Fruit fly (Drosophila melanogaster) whole organism, pupa: ENCODE measurements around the gene LeuRS.

Source experiments
- CG10348 ChIP-seq: fragments of 200-800 bp; sonication (Bioruptor generic); IDR thresholded peaks from 2 replicates; pipeline ENCODE4 v1.3.6; 2022; ENCODE audit warnings: missing biosample characterization, missing genetic modification characterization
- CG12605 ChIP-seq: fragments of 200-800 bp; sonication (Bioruptor generic); IDR thresholded peaks from 2 replicates; pipeline ENCODE4 v1.3.6; 2022; ENCODE audit warnings: missing biosample characterization, missing genetic modification characterization
- CG13204 ChIP-seq: fragments of 200-800 bp; sonication (Bioruptor generic); optimal IDR thresholded peaks from 2 replicates; lab custom pipeline; 2018; ENCODE audit warnings: missing biosample characterization, mild to moderate bottlenecking, missing genetic modification characterization, moderate library complexity
- CG14655 ChIP-seq: fragments of 200-800 bp; sonication (Bioruptor generic); optimal IDR thresholded peaks from 3 replicates; lab custom pipeline; 2017; ENCODE audit warnings: mild to moderate bottlenecking, missing biosample characterization, missing genetic modification reagents, missing genetic modification characterization
- CG15710 ChIP-seq: fragments of 200-800 bp; sonication (Bioruptor generic); optimal IDR thresholded peaks from 2 replicates; lab custom pipeline; 2018; ENCODE audit warnings: missing biosample characterization, mild to moderate bottlenecking, missing genetic modification characterization, moderate library complexity
- CG17806 ChIP-seq: fragments of 200-800 bp; sonication (Bioruptor generic); optimal IDR thresholded peaks from 2 replicates; lab custom pipeline; 2018; ENCODE audit warnings: missing biosample characterization, mild to moderate bottlenecking, missing genetic modification characterization, moderate library complexity
- CG32121 ChIP-seq: fragments of 200-800 bp; sonication (Bioruptor generic); IDR thresholded peaks from 2 replicates; pipeline ENCODE4 v1.3.6; 2022; ENCODE audit warnings: missing biosample characterization, missing genetic modification characterization
- CG34367 ChIP-seq: fragments of 200-800 bp; sonication (Bioruptor generic); optimal IDR thresholded peaks from 2 replicates; lab custom pipeline; 2018; ENCODE audit warnings: missing biosample characterization, mild to moderate bottlenecking, missing genetic modification characterization
- CG4496 ChIP-seq: fragments of 200-800 bp; sonication (Bioruptor generic); IDR thresholded peaks from 3 replicates; pipeline ENCODE4 v1.3.6; 2022; ENCODE audit warnings: missing biosample characterization, missing genetic modification characterization
- CG8159 ChIP-seq: fragments of 200-800 bp; sonication (Bioruptor generic); optimal IDR thresholded peaks from 3 replicates; lab custom pipeline; 2018; ENCODE audit warnings: missing biosample characterization, mild to moderate bottlenecking, missing genetic modification characterization, moderate library complexity
- CG8301 ChIP-seq: fragments of 200-800 bp; sonication (Bioruptor generic); optimal IDR thresholded peaks from 2 replicates; lab custom pipeline; 2018; ENCODE audit warnings: missing biosample characterization, mild to moderate bottlenecking, missing genetic modification characterization
- CG9948 ChIP-seq: fragments of 200-800 bp; sonication (Bioruptor generic); optimal IDR thresholded peaks from 2 replicates; lab custom pipeline; 2018; ENCODE audit warnings: missing biosample characterization, mild to moderate bottlenecking, missing genetic modification characterization, moderate library complexity
- D1 ChIP-seq: fragments of 200-800 bp; sonication (Bioruptor generic); optimal IDR thresholded peaks from 2 replicates; lab custom pipeline; 2018; ENCODE audit warnings: missing biosample characterization, mild to moderate bottlenecking, missing genetic modification characterization, moderate library complexity
- EcR ChIP-seq: fragments of 200-800 bp; sonication (Bioruptor generic); optimal IDR thresholded peaks from 3 replicates; lab custom pipeline; 2019; ENCODE audit warnings: missing biosample characterization, missing genetic modification characterization, mild to moderate bottlenecking, moderate library complexity, missing genetic modification reagents
- Ets98B ChIP-seq: fragments of 200-800 bp; sonication (Bioruptor generic); IDR thresholded peaks from 2 replicates; pipeline ENCODE4 v1.3.6; 2022; ENCODE audit warnings: missing biosample characterization, missing genetic modification characterization
- Pif1A ChIP-seq: fragments of 200-800 bp; sonication (Bioruptor generic); optimal IDR thresholded peaks from 3 replicates; lab custom pipeline; 2016; ENCODE audit warnings: missing biosample characterization, missing genetic modification characterization
- Pif1B ChIP-seq: fragments of 200-800 bp; sonication (Bioruptor generic); optimal IDR thresholded peaks from 3 replicates; lab custom pipeline; 2016; ENCODE audit warnings: missing biosample characterization, missing genetic modification characterization
- Snoo ChIP-seq: fragments of 200-800 bp; sonication (Bioruptor generic); optimal IDR thresholded peaks from 3 replicates; lab custom pipeline; 2017; ENCODE audit warnings: missing biosample characterization, mild to moderate bottlenecking, missing genetic modification characterization, inconsistent platforms
- fd96Ca ChIP-seq: fragments of 200-800 bp; sonication (Bioruptor generic); IDR thresholded peaks from 3 replicates; pipeline ENCODE4 v1.3.6; 2022; ENCODE audit warnings: missing biosample characterization, missing genetic modification characterization
- gl ChIP-seq: fragments of 200-800 bp; sonication (Bioruptor generic); optimal IDR thresholded peaks from 2 replicates; lab custom pipeline; 2018; ENCODE audit warnings: missing biosample characterization, mild to moderate bottlenecking, missing genetic modification characterization
- rn ChIP-seq: fragments of 200-800 bp; sonication (Bioruptor generic); IDR thresholded peaks from 2 replicates; pipeline ENCODE4 v1.3.6; 2022; ENCODE audit warnings: missing biosample characterization, missing genetic modification characterization

LeuRS gene

dm6 chr2L:3480443-3480839, 34.0 kb downstream of the LeuRS start:
- peak; percentile 41 for TF ChIP-seq D1 (tag; lab: Kevin White, UChicago)
- no peak for TF ChIP-seq CG8159 (tag; lab: Kevin White, UChicago)
- TF ChIP-seq CG8301 (tag; lab: Kevin White, UChicago): no peak
- TF ChIP-seq, all 21 proteins: peak for 1

DNA sequence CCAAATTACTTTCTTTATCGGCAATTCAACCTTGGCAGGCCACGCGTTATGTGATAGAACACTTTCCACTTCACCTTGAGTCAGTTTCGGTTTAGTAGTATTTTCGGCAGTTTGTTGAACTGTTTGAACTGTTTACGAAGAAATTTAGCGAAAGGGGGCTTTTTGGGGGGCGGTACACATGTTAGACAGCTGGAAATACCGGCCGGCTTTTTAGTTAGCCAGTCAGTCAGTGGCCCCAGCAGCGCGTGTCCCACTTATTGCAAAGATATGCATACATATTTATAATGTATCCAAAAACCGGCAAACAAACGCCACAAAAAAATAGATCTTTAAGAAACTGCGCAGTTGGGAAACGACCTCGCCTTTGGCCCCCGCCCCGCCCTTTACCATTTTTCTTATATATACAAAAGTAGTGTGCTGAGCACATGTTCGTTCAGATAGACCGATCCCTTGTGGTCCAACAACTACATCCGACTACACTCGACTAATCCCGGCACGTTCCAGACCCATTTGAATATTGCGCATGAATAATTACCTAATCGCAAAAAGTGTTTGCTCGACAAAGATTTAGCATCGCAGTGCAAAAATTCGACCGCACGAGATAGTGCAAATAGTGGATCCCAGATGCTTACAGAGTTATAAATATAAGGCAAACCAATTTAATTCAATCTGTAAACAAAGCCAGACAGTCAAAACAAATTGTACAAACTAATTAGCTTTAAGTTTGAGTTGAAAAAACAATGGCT, 34.6 kb downstream of the LeuRS start:
- TF ChIP-seq CG15710: no peak
- TF ChIP-seq rn (GFP tag; lab: Robert Waterston, UW): no peak
- TF ChIP-seq CG12605 (GFP tag; lab: Robert Waterston, UW): no peak
- TF ChIP-seq gl (tag; lab: Kevin White, UChicago): no peak
- no peak for TF ChIP-seq CG8301 (tag; lab: Kevin White, UChicago)
- TF ChIP-seq EcR: peak; percentile 17

DNA sequence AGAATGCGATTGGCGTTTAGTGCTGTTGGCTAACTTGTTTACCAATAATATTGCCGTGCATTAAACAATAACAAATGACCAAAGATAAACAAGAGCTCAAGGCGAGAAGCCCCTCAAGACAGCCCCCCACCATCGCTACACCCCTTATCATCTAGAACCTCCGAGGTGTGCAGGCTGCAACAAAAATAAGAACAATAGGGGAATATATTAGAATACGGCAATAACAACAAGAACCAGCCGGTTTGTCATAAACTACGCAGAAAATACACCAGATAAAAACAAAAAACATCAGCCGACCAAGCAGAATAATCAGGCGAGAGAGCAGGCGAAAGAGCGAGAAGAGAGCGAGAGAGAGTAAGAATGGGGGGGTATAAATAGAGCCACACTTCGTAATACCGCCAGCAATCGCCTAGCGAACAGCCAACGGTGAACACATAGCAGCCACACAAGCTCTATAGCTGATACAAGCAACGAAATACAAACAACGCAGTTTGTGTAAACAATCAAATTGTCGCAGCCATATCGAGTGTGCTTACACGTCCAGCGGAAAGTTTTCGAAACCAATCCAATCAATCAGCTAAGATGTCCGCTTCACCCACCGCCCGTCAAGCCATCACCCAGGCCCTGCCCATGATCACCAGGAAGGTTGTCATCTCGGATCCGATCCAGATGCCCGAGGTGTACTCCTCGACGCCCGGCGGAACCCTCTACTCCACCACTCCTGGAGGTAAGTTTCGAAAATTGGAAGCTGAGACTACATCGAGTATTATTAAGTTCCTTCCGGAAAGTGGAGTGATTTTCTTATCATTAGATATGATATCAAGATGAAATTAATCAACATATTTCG, 36.2 kb downstream of the LeuRS start, which contains the start of gene Thor:
Thor (plus strand) TSS at position 401 of the 847 bp plus-strand sequence.
- TF ChIP-seq Pif1A (GFP tag; lab: Kevin White, UChicago) (peak; percentile 30), rn (GFP tag; lab: Robert Waterston, UW) (no peak), CG32121 (GFP tag; lab: Robert Waterston, UW) (peak; percentile 53), CG8301 (tag; lab: Kevin White, UChicago) (peak; percentile 12), CG10348 (GFP tag; lab: Robert Waterston, UW) (no peak), CG8159 (tag; lab: Kevin White, UChicago) (peak; percentile 6), Ets98B (GFP tag; lab: Robert Waterston, UW) (peak; percentile 54; the same call in 1 of the 2 replicates), CG13204 (peak; percentile 45), CG17806 (no peak), gl (tag; lab: Kevin White, UChicago) (peak; percentile 47), fd96Ca (GFP tag; lab: Robert Waterston, UW) (peak; percentile 50; the same call in 1 of the 3 replicates), EcR (peak; percentile 56), CG14655 (no peak), D1 (tag; lab: Kevin White, UChicago) (no peak), CG12605 (GFP tag; lab: Robert Waterston, UW) (0 out of 2 replicates have a peak, but pooled peaks have one; percentile 27), CG34367 (no peak), Pif1B (GFP tag; lab: Kevin White, UChicago) (no peak), CG9948 (no peak), Snoo (tag; lab: Kevin White, UChicago) (peak; percentile 60), CG4496 (GFP tag; lab: Robert Waterston, UW) (peak; percentile 67; the same call in 2 of the 3 replicates), CG15710 (no peak)

DNA sequence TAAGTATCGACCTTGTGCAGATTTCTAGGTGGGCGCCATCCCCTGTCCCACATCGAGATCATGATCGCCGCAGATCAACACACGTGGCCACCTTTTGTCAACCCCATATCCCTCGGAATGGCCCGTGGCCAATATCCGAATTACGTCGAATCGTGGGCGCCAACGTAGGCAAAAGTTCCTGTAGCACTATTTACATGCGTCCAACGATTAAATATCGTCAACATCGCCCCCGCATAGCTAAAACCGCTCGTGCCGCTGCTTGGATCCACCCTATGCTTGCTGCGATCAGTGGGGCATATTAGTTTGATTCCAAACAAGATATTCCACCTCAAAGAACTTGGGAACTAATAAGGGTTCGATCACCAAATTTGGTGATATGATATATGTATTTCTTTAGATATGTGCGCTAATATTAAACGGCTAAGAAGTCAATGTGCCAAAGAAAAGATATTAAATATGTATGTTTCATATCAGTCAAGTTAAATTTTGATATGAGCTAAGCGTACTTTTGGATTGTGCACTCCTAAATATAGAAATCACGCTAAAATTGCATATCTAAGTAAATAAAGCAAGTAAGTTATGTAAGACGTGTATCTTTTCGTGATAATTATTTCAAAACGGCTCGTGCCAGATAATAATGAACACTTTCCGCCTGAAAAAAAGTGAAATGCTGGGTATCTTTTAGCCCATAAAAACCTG, 37.2 kb downstream of the LeuRS start:
- TF ChIP-seq CG9948: no peak
- TF ChIP-seq CG14655: no peak
- TF ChIP-seq CG15710: no peak
- no peak for TF ChIP-seq fd96Ca (GFP tag; lab: Robert Waterston, UW)
- TF ChIP-seq CG10348 (GFP tag; lab: Robert Waterston, UW): no peak
- TF ChIP-seq CG4496 (GFP tag; lab: Robert Waterston, UW): peak; percentile 28; the same call in 1 of the 3 replicates
- no peak for TF ChIP-seq gl (tag; lab: Kevin White, UChicago)
- no peak for TF ChIP-seq CG17806
- no peak for TF ChIP-seq D1 (tag; lab: Kevin White, UChicago)
- TF ChIP-seq rn (GFP tag; lab: Robert Waterston, UW): no peak
- no peak for TF ChIP-seq CG12605 (GFP tag; lab: Robert Waterston, UW)
- no peak; the same call in 1 of the 2 replicates for TF ChIP-seq CG32121 (GFP tag; lab: Robert Waterston, UW)
- no peak for TF ChIP-seq Ets98B (GFP tag; lab: Robert Waterston, UW)
- peak; percentile 4 for TF ChIP-seq CG8159 (tag; lab: Kevin White, UChicago)
- TF ChIP-seq CG13204: no peak

DNA sequence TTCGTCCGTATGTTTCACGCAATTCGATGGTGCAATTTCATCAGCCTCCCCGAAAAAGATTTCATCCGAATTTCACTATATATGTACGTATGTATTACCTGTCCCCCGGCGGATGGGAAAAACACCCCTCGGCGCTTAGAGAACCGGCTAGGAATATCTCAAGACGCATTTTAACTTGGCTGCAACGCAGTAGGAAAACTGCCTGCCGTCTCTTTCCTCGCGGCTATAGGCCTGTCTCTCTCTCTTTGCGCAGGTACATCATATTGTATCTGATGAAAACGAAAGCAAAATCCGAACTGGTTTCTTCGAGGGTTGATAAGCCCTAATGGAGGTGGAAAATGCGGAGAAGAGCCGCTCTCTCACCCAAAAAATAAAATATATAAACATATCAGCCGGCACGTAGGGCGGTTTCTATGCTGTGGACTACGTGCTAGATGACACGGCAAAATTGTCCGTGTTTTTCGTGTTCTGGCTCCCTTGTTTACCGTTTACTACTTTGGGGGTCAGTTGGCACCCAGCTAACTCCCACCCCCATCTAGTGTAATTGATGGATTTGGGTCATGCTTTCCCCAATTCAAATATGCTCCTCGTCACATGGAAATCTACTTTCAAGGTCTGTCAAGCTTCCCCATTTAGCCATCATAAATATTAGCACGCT, 37.9 kb downstream of the LeuRS start:
- no peak for TF ChIP-seq CG10348 (GFP tag; lab: Robert Waterston, UW)
- TF ChIP-seq Ets98B (GFP tag; lab: Robert Waterston, UW): no peak
- no peak for TF ChIP-seq CG15710
- 0 out of 3 replicates have a peak, but pooled peaks have one; percentile 6 for TF ChIP-seq CG4496 (GFP tag; lab: Robert Waterston, UW)
- TF ChIP-seq D1 (tag; lab: Kevin White, UChicago): no peak
